Worm (Caenorhabditis elegans) whole organism, late embryonic: ENCODE results near the gene cyn-7.

Experiments
- C08G9.2 ChIP-seq: sonication (generic microtip); optimal IDR thresholded peaks from 2 replicates; lab custom pipeline; 2016; ENCODE audit warnings: mild to moderate bottlenecking, missing genetic modification characterization, moderate library complexity, missing compliant biosample characterization
- K09A11.1 ChIP-seq: sonication (generic microtip); optimal IDR thresholded peaks from 2 replicates; lab custom pipeline; 2017; ENCODE audit warnings: antibody characterized with exemption, mild to moderate bottlenecking, missing genetic modification characterization, missing compliant biosample characterization; ENCODE audit not compliant: insufficient read depth
- Y22D7AL.16 ChIP-seq: sonication (generic microtip); optimal IDR thresholded peaks from 2 replicates; lab custom pipeline; 2016; ENCODE audit warnings: missing genetic modification characterization, missing compliant biosample characterization
- ahr-1 ChIP-seq: sonication (generic microtip); optimal IDR thresholded peaks from 2 replicates; lab custom pipeline; 2016; ENCODE audit warnings: missing genetic modification characterization, missing compliant biosample characterization
- ceh-14 ChIP-seq: sonication (generic microtip); optimal IDR thresholded peaks from 2 replicates; lab custom pipeline; 2016; ENCODE audit warnings: missing genotype, missing genetic modification characterization, missing compliant biosample characterization
- ceh-2 ChIP-seq: sonication (generic microtip); optimal IDR thresholded peaks from 2 replicates; lab custom pipeline; 2016; ENCODE audit warnings: missing genotype, missing genetic modification characterization, missing compliant biosample characterization
- ceh-31 ChIP-seq: sonication (generic microtip); optimal IDR thresholded peaks from 2 replicates; lab custom pipeline; 2016; ENCODE audit warnings: missing genetic modification characterization, missing compliant biosample characterization
- ceh-34 ChIP-seq: sonication (generic microtip); optimal IDR thresholded peaks from 2 replicates; lab custom pipeline; 2016; ENCODE audit warnings: mild to moderate bottlenecking, missing genetic modification characterization, missing compliant biosample characterization
- ceh-45 ChIP-seq: fragments of 200-800 bp; sonication (Bioruptor generic); IDR thresholded peaks from 2 replicates; pipeline ENCODE4 v1.3.6; 2022; ENCODE audit warnings: missing genetic modification reagents, missing genetic modification characterization, missing compliant biosample characterization
- ceh-48 ChIP-seq: sonication (generic microtip); optimal IDR thresholded peaks from 2 replicates; lab custom pipeline; 2016; ENCODE audit warnings: missing genetic modification characterization, inconsistent platforms, missing compliant biosample characterization
- che-1 ChIP-seq: sonication (generic microtip); optimal IDR thresholded peaks from 2 replicates; lab custom pipeline; 2016; ENCODE audit warnings: mild to moderate bottlenecking, missing genetic modification characterization, missing compliant biosample characterization
- elt-2 ChIP-seq: sonication (generic microtip); optimal IDR thresholded peaks from 2 replicates; lab custom pipeline; 2016; ENCODE audit warnings: missing genetic modification reagents, missing genetic modification characterization, missing compliant biosample characterization
- ets-4 ChIP-seq: sonication (generic microtip); optimal IDR thresholded peaks from 2 replicates; lab custom pipeline; 2016; ENCODE audit warnings: missing genetic modification characterization, missing compliant biosample characterization
- fax-1 ChIP-seq: sonication (generic microtip); optimal IDR thresholded peaks from 2 replicates; lab custom pipeline; 2016; ENCODE audit warnings: missing genotype, missing genetic modification characterization, missing compliant biosample characterization
- fkh-10 ChIP-seq: fragments of 150-350 bp; optimal IDR thresholded peaks from 2 replicates; lab custom pipeline; 2014; ENCODE audit warnings: missing biosample characterization, missing genetic modification reagents, missing genetic modification characterization
- fkh-6 ChIP-seq: sonication (generic microtip); optimal IDR thresholded peaks from 2 replicates; lab custom pipeline; 2016; ENCODE audit warnings: missing genetic modification characterization, missing compliant biosample characterization
- hlh-13 ChIP-seq: fragments of 200-800 bp; sonication (Bioruptor generic); optimal IDR thresholded peaks from 2 replicates; lab custom pipeline; 2018; ENCODE audit warnings: mild to moderate bottlenecking, missing genetic modification characterization, missing compliant biosample characterization
- hlh-30 ChIP-seq: sonication (generic microtip); optimal IDR thresholded peaks from 2 replicates; lab custom pipeline; 2017; ENCODE audit warnings: antibody characterized with exemption, missing genetic modification characterization, missing compliant biosample characterization; ENCODE audit not compliant: insufficient read depth
- hlh-8 ChIP-seq: sonication (generic microtip); optimal IDR thresholded peaks from 2 replicates; lab custom pipeline; 2016; ENCODE audit warnings: missing genotype, missing genetic modification characterization, missing compliant biosample characterization
- lim-6 ChIP-seq: sonication (generic microtip); optimal IDR thresholded peaks from 2 replicates; lab custom pipeline; 2016; ENCODE audit warnings: missing genetic modification characterization, missing compliant biosample characterization
- lin-11 ChIP-seq: fragments of 200-800 bp; sonication (Bioruptor generic); optimal IDR thresholded peaks from 2 replicates; lab custom pipeline; 2018; ENCODE audit warnings: mild to moderate bottlenecking, missing genetic modification characterization, missing compliant biosample characterization
- madf-2 ChIP-seq: sonication (generic microtip); optimal IDR thresholded peaks from 2 replicates; lab custom pipeline; 2017; ENCODE audit warnings: missing genetic modification characterization, missing compliant biosample characterization
- nfya-1 ChIP-seq: sonication (generic microtip); optimal IDR thresholded peaks from 2 replicates; lab custom pipeline; 2017; ENCODE audit warnings: missing genetic modification characterization, mild to moderate bottlenecking, missing compliant biosample characterization, antibody characterized with exemption, moderate library complexity
- nhr-11 ChIP-seq: fragments of 150-350 bp; optimal IDR thresholded peaks from 2 replicates; lab custom pipeline; 2014; ENCODE audit warnings: missing biosample characterization, missing genetic modification characterization
- npax-4 ChIP-seq: sonication (generic microtip); optimal IDR thresholded peaks from 2 replicates; lab custom pipeline; 2016; ENCODE audit warnings: missing genetic modification characterization, missing compliant biosample characterization
- pat-9 ChIP-seq: fragments of 200-800 bp; sonication (Bioruptor generic); optimal IDR thresholded peaks from 2 replicates; lab custom pipeline; 2018; ENCODE audit warnings: mild to moderate bottlenecking, missing genetic modification characterization, moderate library complexity, missing compliant biosample characterization
- pax-1 ChIP-seq: fragments of 150-350 bp; optimal IDR thresholded peaks from 2 replicates; lab custom pipeline; 2014; ENCODE audit warnings: missing biosample characterization, missing genetic modification characterization
- pha-4 ChIP-seq: fragments of 150-350 bp; optimal IDR thresholded peaks from 2 replicates; lab custom pipeline; 2018; ENCODE audit warnings: missing biosample characterization, missing genetic modification reagents, missing genetic modification characterization
- pqm-1 ChIP-seq: sonication (generic microtip); optimal IDR thresholded peaks from 2 replicates; lab custom pipeline; 2016; ENCODE audit warnings: missing genetic modification characterization, missing compliant biosample characterization
- ref-2 ChIP-seq: sonication (generic microtip); optimal IDR thresholded peaks from 2 replicates; lab custom pipeline; 2016; ENCODE audit warnings: missing genetic modification characterization, missing compliant biosample characterization
- rnt-1 ChIP-seq: sonication (generic microtip); optimal IDR thresholded peaks from 2 replicates; lab custom pipeline; 2016; ENCODE audit warnings: missing genetic modification characterization, missing compliant biosample characterization
- sdc-2 ChIP-seq: sonication (generic microtip); optimal IDR thresholded peaks from 2 replicates; lab custom pipeline; 2016; ENCODE audit warnings: missing genotype, missing genetic modification characterization, missing compliant biosample characterization
- sox-2 ChIP-seq: fragments of 200-800 bp; sonication (Bioruptor generic); IDR thresholded peaks from 2 replicates; pipeline ENCODE4 v1.3.6; 2022; ENCODE audit warnings: missing genetic modification reagents, missing genetic modification characterization, missing compliant biosample characterization
- syd-9 ChIP-seq: sonication (generic microtip); optimal IDR thresholded peaks from 2 replicates; lab custom pipeline; 2016; ENCODE audit warnings: mild to moderate bottlenecking, missing genetic modification characterization, moderate library complexity, missing compliant biosample characterization
- tbx-2 ChIP-seq: sonication (generic microtip); optimal IDR thresholded peaks from 2 replicates; lab custom pipeline; 2016; ENCODE audit warnings: missing genetic modification characterization, missing compliant biosample characterization
- ttx-3 ChIP-seq: sonication (generic microtip); optimal IDR thresholded peaks from 2 replicates; lab custom pipeline; 2016; ENCODE audit warnings: missing genetic modification reagents, missing genetic modification characterization, missing compliant biosample characterization
- unc-3 ChIP-seq, 2 experiments: fragments of 200-800 bp in 1 of 2; sonication (Bioruptor generic) in 1 of 2; sonication (generic microtip) in 1 of 2; conservative IDR thresholded peaks in 1 of 2; optimal IDR thresholded peaks in 1 of 2; 2 replicates each; pipeline versions ENCODE4 v1.3.6 to Lab custom; 2016 to 2022; ENCODE audit warnings: missing compliant biosample characterization in 2 of 2, missing genetic modification characterization in 2 of 2, missing genetic modification reagents in 1 of 2
- unc-42 ChIP-seq: sonication (generic microtip); optimal IDR thresholded peaks from 2 replicates; lab custom pipeline; 2016; ENCODE audit warnings: missing genotype, missing genetic modification characterization, missing compliant biosample characterization
- unc-55 ChIP-seq: sonication (generic microtip); optimal IDR thresholded peaks from 2 replicates; lab custom pipeline; 2017; ENCODE audit warnings: missing biosample characterization, missing genetic modification reagents, missing genetic modification characterization
- unc-86 ChIP-seq: sonication (generic microtip); optimal IDR thresholded peaks from 2 replicates; lab custom pipeline; 2016; ENCODE audit warnings: missing genetic modification characterization, missing compliant biosample characterization
- zip-5 ChIP-seq: sonication (generic microtip); optimal IDR thresholded peaks from 2 replicates; lab custom pipeline; 2016; ENCODE audit warnings: missing genetic modification characterization, missing compliant biosample characterization

cyn-7 gene

DNA sequence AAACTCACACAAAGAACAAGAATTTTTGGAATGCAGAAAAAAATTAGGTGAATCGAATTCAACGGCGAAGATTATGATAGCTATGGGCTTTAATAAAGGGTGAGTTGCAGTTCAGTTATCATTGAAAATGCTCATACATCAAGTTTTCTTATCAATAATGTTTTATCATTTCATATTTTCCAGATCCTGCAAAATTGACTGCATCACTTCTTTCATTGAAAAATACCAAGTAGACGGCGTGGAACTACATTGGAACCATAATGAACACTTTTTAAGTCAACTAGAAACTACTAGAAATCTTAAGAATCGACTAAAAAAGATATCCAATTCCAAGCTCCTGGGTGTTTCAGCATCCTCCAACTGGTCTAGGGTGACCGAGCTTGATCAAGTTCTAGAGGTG is 43.9 kb downstream of the cyn-7 start, which contains the start of gene K08F9.1:
K08F9.1 (minus strand) TSS at position 101 of the 400 bp plus-strand sequence.
- TF ChIP-seq unc-86 (tag; lab: Kevin White, UChicago) (no peak), unc-42 (tag; lab: Kevin White, UChicago) (no peak), syd-9 (tag; lab: Kevin White, UChicago) (no peak), Y22D7AL.16 (tag; lab: Kevin White, UChicago) (no peak), ceh-31 (tag; lab: Kevin White, UChicago) (no peak), madf-2 (tag; lab: Kevin White, UChicago) (no peak)

- no peak for TF ChIP-seq npax-4 (tag; lab: Kevin White, UChicago)
- TF ChIP-seq pha-4, result no peak
- TF ChIP-seq ceh-31 (tag; lab: Kevin White, UChicago), result no peak
- TF ChIP-seq hlh-8 (tag; lab: Kevin White, UChicago), result no peak
- no peak for TF ChIP-seq rnt-1 (tag; lab: Kevin White, UChicago)
- TF ChIP-seq ceh-45 (GFP tag; lab: Robert Waterston, UW), result no peak
- no peak for TF ChIP-seq syd-9 (tag; lab: Kevin White, UChicago)
- TF ChIP-seq ets-4 (tag; lab: Kevin White, UChicago), result no peak
- TF ChIP-seq unc-86 (tag; lab: Kevin White, UChicago), result no peak
- TF ChIP-seq pat-9 (tag; lab: Kevin White, UChicago), result no peak
- no peak for TF ChIP-seq hlh-13
- no peak for TF ChIP-seq fkh-10
- no peak for TF ChIP-seq tbx-2 (tag; lab: Kevin White, UChicago)
- no peak for TF ChIP-seq unc-42 (tag; lab: Kevin White, UChicago)
- TF ChIP-seq lin-11 (tag; lab: Kevin White, UChicago), result no peak
- no peak for TF ChIP-seq ttx-3 (tag; lab: Kevin White, UChicago)
- no peak for TF ChIP-seq K09A11.1 (tag; lab: Kevin White, UChicago)
- no peak for TF ChIP-seq ref-2 (tag; lab: Kevin White, UChicago)
- TF ChIP-seq sox-2 (GFP tag; lab: Robert Waterston, UW), result no peak
Measured at ce11 chrV:15140247-15140646, 46.9 kb downstream of the cyn-7 start, which contains the start of gene K08F9.3. K08F9.3 (plus strand) TSS chrV:15140547.

ce11 chrV:15139811-15140210 is 47.4 kb downstream of the cyn-7 start:
- TF ChIP-seq ceh-48 (tag; lab: Kevin White, UChicago) (no peak), Y22D7AL.16 (tag; lab: Kevin White, UChicago) (no peak), rnt-1 (tag; lab: Kevin White, UChicago) (no peak), fkh-6 (no peak), pqm-1 (tag; lab: Kevin White, UChicago) (no peak), hlh-30 (tag; lab: Kevin White, UChicago) (no peak), nfya-1 (no peak)

ce11 chrV:15136772-15137171 is 50.4 kb downstream of the cyn-7 start, which contains the start of gene aipl-1:
aipl-1 (minus strand) TSS chrV:15136801.
- TF ChIP-seq che-1 (tag; lab: Kevin White, UChicago) (no peak), sdc-2 (tag; lab: Kevin White, UChicago) (no peak), ceh-14 (peak; percentile 63), unc-42 (tag; lab: Kevin White, UChicago) (peak; percentile 88), fax-1 (tag; lab: Kevin White, UChicago) (peak; percentile 36), ceh-45 (GFP tag; lab: Robert Waterston, UW) (no peak), pqm-1 (tag; lab: Kevin White, UChicago) (peak; percentile 41), C08G9.2 (tag; lab: Kevin White, UChicago) (peak; percentile 53), nhr-11 (tag; lab: Kevin White, UChicago) (no peak), unc-55 (GFP tag; lab: Kevin White, UChicago) (peak; percentile 7), nfya-1 (peak; percentile 35), ahr-1 (tag; lab: Kevin White, UChicago) (peak; percentile 38), unc-3 (GFP tag; conservative IDR thresholded peaks at IDR 0.05; lab: Robert Waterston, UW) (no peak), unc-3 (tag; optimal IDR thresholded peaks at IDR 0.05; lab: Kevin White, UChicago) (peak; percentile 19), ceh-2 (tag; lab: Kevin White, UChicago) (peak; percentile 62), tbx-2 (tag; lab: Kevin White, UChicago) (peak; percentile 78), ceh-31 (tag; lab: Kevin White, UChicago) (peak; percentile 91), rnt-1 (tag; lab: Kevin White, UChicago) (peak; percentile 47), Y22D7AL.16 (tag; lab: Kevin White, UChicago) (no peak), syd-9 (tag; lab: Kevin White, UChicago) (no peak), lim-6 (peak; percentile 8), zip-5 (tag; lab: Kevin White, UChicago) (peak; percentile 11), ets-4 (tag; lab: Kevin White, UChicago) (peak; percentile 24), ceh-34 (tag; lab: Kevin White, UChicago) (peak; percentile 10), elt-2 (tag; lab: Kevin White, UChicago) (peak; percentile 20), pax-1 (tag; lab: Kevin White, UChicago) (no peak)
